Worm (Caenorhabditis elegans) whole organism, midembryonic: ENCODE data around the gene col-69.

Source experiments
- T22C8.4 ChIP-seq: fragments of 200-800 bp; sonication (Bioruptor generic); IDR thresholded peaks from 2 replicates; pipeline ENCODE4 v1.3.6; 2022; ENCODE audit warnings: missing genetic modification characterization, missing compliant biosample characterization
- cog-1 ChIP-seq: sonication (generic microtip); optimal IDR thresholded peaks from 2 replicates; lab custom pipeline; 2016; ENCODE audit warnings: missing genetic modification characterization, missing compliant biosample characterization
- flt-1 ChIP-seq: fragments of 200-800 bp; sonication (Bioruptor generic); IDR thresholded peaks from 2 replicates; pipeline ENCODE4 v1.3.6; 2022; ENCODE audit warnings: missing genetic modification characterization, missing compliant biosample characterization
- klf-2 ChIP-seq: fragments of 200-800 bp; sonication (Bioruptor generic); conservative IDR thresholded peaks from 2 replicates; pipeline ENCODE4 v1.3.6; 2022; ENCODE audit warnings: missing genetic modification reagents, missing genetic modification characterization, missing compliant biosample characterization
- med-1 ChIP-seq: sonication (generic microtip); optimal IDR thresholded peaks from 2 replicates; lab custom pipeline; 2017; ENCODE audit warnings: missing genetic modification characterization, mild to moderate bottlenecking, missing compliant biosample characterization, antibody characterized with exemption, missing genetic modification reagents; ENCODE audit not compliant: insufficient read depth
- ref-1 ChIP-seq: fragments of 200-800 bp; sonication (Bioruptor generic); conservative IDR thresholded peaks from 2 replicates; pipeline ENCODE4 v1.3.6; 2022; ENCODE audit warnings: missing genetic modification reagents, missing genetic modification characterization, missing compliant biosample characterization
- tab-1 ChIP-seq: fragments of 200-800 bp; sonication (Bioruptor generic); IDR thresholded peaks from 2 replicates; pipeline ENCODE4 v1.3.6; 2022; ENCODE audit warnings: missing genetic modification characterization, missing compliant biosample characterization
- ztf-23 ChIP-seq: fragments of 200-800 bp; sonication (Bioruptor generic); IDR thresholded peaks from 2 replicates; pipeline ENCODE4 v1.3.6; 2022; ENCODE audit warnings: missing genetic modification reagents, missing genetic modification characterization, missing compliant biosample characterization
- ztf-29 ChIP-seq: fragments of 200-800 bp; sonication (Bioruptor generic); IDR thresholded peaks from 2 replicates; pipeline ENCODE4 v1.3.6; 2022; ENCODE audit warnings: missing genetic modification reagents, missing genetic modification characterization, missing compliant biosample characterization

DNA sequence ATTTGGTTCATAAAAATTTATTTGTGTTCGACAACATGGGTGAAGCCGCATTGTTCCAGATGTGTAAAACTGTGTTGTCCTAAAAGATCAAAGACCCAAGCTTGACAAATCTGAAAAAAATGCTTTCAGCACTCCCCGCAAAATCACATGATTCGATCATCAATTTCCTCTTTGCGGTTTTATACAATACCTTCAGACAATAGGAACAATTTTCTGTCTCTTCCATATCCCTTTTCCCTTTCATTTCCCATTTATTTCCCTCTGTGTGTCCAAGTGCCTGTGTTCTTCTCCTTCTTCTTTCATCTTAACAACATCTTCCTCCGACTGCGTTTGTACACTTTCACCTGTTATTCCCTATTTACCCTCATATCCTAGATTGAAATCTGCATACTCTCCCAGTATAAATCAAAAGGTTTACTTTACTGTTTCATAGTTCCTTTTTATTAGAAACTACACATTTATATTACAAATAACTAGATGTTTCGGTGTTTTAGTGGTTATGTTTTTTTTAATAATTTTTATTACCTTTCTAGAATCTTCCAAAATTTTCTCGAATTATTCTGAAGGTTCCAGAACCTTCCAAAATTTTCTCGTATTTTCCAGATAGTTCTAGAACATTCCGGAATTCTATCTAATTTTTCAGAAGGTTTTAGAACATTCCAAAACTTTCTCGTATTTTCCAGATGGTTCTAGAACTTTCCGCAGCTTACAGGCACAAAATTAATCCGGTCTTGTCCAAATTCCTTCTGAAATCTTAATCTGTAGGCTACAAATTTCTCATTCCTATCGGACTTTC lies 4.4 kb downstream of the col-69 start, which contains the start of gene K01A2.5:
- no peak for TF ChIP-seq tab-1
- no peak for TF ChIP-seq ref-1 (GFP tag; lab: Robert Waterston, UW)
- TF ChIP-seq med-1: no peak
- TF ChIP-seq ztf-23 (GFP tag; lab: Robert Waterston, UW): no peak
- TF ChIP-seq T22C8.4 (GFP tag; lab: Robert Waterston, UW): no peak
- TF ChIP-seq flt-1 (GFP tag; lab: Robert Waterston, UW): no peak
- peak; percentile 22 for TF ChIP-seq cog-1 (tag; lab: Kevin White, UChicago)
- TF ChIP-seq ztf-29 (GFP tag; lab: Robert Waterston, UW): no peak
- TF ChIP-seq klf-2 (GFP tag; lab: Robert Waterston, UW): no peak
